Worm (Caenorhabditis elegans) whole organism, late embryonic: Measurements from ENCODE around the gene K12D12.5.

Experiments
- C38D4.7 ChIP-seq: fragments of 200-800 bp; sonication (Bioruptor generic); optimal IDR thresholded peaks from 2 replicates; lab custom pipeline; 2018; ENCODE audit warnings: mild to moderate bottlenecking, missing genetic modification characterization, moderate library complexity, missing compliant biosample characterization
- K09A11.1 ChIP-seq: sonication (generic microtip); optimal IDR thresholded peaks from 2 replicates; lab custom pipeline; 2017; ENCODE audit warnings: antibody characterized with exemption, mild to moderate bottlenecking, missing genetic modification characterization, missing compliant biosample characterization; ENCODE audit not compliant: insufficient read depth
- T23F11.4 ChIP-seq: fragments of 200-800 bp; sonication (Bioruptor generic); optimal IDR thresholded peaks from 2 replicates; lab custom pipeline; 2018; ENCODE audit warnings: mild to moderate bottlenecking, missing genetic modification characterization, missing compliant biosample characterization
- ceh-14 ChIP-seq: sonication (generic microtip); optimal IDR thresholded peaks from 2 replicates; lab custom pipeline; 2016; ENCODE audit warnings: missing genotype, missing genetic modification characterization, missing compliant biosample characterization
- ceh-19 ChIP-seq: fragments of 200-800 bp; sonication (Bioruptor generic); optimal IDR thresholded peaks from 2 replicates; lab custom pipeline; 2018; ENCODE audit warnings: mild to moderate bottlenecking, missing genetic modification characterization, missing compliant biosample characterization
- ceh-2 ChIP-seq: sonication (generic microtip); optimal IDR thresholded peaks from 2 replicates; lab custom pipeline; 2016; ENCODE audit warnings: missing genotype, missing genetic modification characterization, missing compliant biosample characterization
- ceh-30 ChIP-seq: fragments of 150-350 bp; optimal IDR thresholded peaks from 2 replicates; lab custom pipeline; 2014; ENCODE audit warnings: missing biosample characterization, missing genetic modification characterization
- ceh-31 ChIP-seq: sonication (generic microtip); optimal IDR thresholded peaks from 2 replicates; lab custom pipeline; 2016; ENCODE audit warnings: missing genetic modification characterization, missing compliant biosample characterization
- ceh-34 ChIP-seq: sonication (generic microtip); optimal IDR thresholded peaks from 2 replicates; lab custom pipeline; 2016; ENCODE audit warnings: mild to moderate bottlenecking, missing genetic modification characterization, missing compliant biosample characterization
- ceh-45 ChIP-seq: fragments of 200-800 bp; sonication (Bioruptor generic); IDR thresholded peaks from 2 replicates; pipeline ENCODE4 v1.3.6; 2022; ENCODE audit warnings: missing genetic modification reagents, missing genetic modification characterization, missing compliant biosample characterization
- ceh-6 ChIP-seq: fragments of 200-800 bp; sonication (Bioruptor generic); optimal IDR thresholded peaks from 2 replicates; lab custom pipeline; 2018; ENCODE audit warnings: mild to moderate bottlenecking, missing genetic modification characterization, missing compliant biosample characterization
- ceh-9 ChIP-seq: sonication (generic microtip); optimal IDR thresholded peaks from 2 replicates; lab custom pipeline; 2016; ENCODE audit warnings: mild to moderate bottlenecking, missing genetic modification characterization, inconsistent platforms, missing compliant biosample characterization
- dmd-4 ChIP-seq: sonication (generic microtip); optimal IDR thresholded peaks from 2 replicates; lab custom pipeline; 2016; ENCODE audit warnings: borderline replicate concordance, missing genetic modification characterization, missing compliant biosample characterization
- dve-1 ChIP-seq: sonication (generic microtip); optimal IDR thresholded peaks from 2 replicates; lab custom pipeline; 2017; ENCODE audit warnings: antibody characterized with exemption, mild to moderate bottlenecking, missing genetic modification characterization, missing compliant biosample characterization
- elt-2 ChIP-seq: sonication (generic microtip); optimal IDR thresholded peaks from 2 replicates; lab custom pipeline; 2016; ENCODE audit warnings: missing genetic modification reagents, missing genetic modification characterization, missing compliant biosample characterization
- fkh-10 ChIP-seq: fragments of 150-350 bp; optimal IDR thresholded peaks from 2 replicates; lab custom pipeline; 2014; ENCODE audit warnings: missing biosample characterization, missing genetic modification reagents, missing genetic modification characterization
- fkh-6 ChIP-seq: sonication (generic microtip); optimal IDR thresholded peaks from 2 replicates; lab custom pipeline; 2016; ENCODE audit warnings: missing genetic modification characterization, missing compliant biosample characterization
- gmeb-2 ChIP-seq: sonication (generic microtip); optimal IDR thresholded peaks from 2 replicates; lab custom pipeline; 2016; ENCODE audit warnings: missing genetic modification characterization, inconsistent platforms, missing compliant biosample characterization
- hlh-13 ChIP-seq: fragments of 200-800 bp; sonication (Bioruptor generic); optimal IDR thresholded peaks from 2 replicates; lab custom pipeline; 2018; ENCODE audit warnings: mild to moderate bottlenecking, missing genetic modification characterization, missing compliant biosample characterization
- hlh-15 ChIP-seq: sonication (generic microtip); optimal IDR thresholded peaks from 2 replicates; lab custom pipeline; 2016; ENCODE audit warnings: missing genetic modification characterization, missing compliant biosample characterization
- hlh-6 ChIP-seq: sonication (generic microtip); optimal IDR thresholded peaks from 2 replicates; lab custom pipeline; 2016; ENCODE audit warnings: missing genotype, missing genetic modification characterization, missing compliant biosample characterization
- lin-11 ChIP-seq: fragments of 200-800 bp; sonication (Bioruptor generic); optimal IDR thresholded peaks from 2 replicates; lab custom pipeline; 2018; ENCODE audit warnings: mild to moderate bottlenecking, missing genetic modification characterization, missing compliant biosample characterization
- madf-2 ChIP-seq: sonication (generic microtip); optimal IDR thresholded peaks from 2 replicates; lab custom pipeline; 2017; ENCODE audit warnings: missing genetic modification characterization, missing compliant biosample characterization
- mec-3 ChIP-seq: sonication (generic microtip); optimal IDR thresholded peaks from 2 replicates; lab custom pipeline; 2016; ENCODE audit warnings: borderline replicate concordance, missing genetic modification characterization, missing compliant biosample characterization
- nhr-232 ChIP-seq: sonication (generic microtip); optimal IDR thresholded peaks from 2 replicates; lab custom pipeline; 2016; ENCODE audit warnings: missing genetic modification characterization, missing compliant biosample characterization
- pag-3 ChIP-seq: sonication (generic microtip); optimal IDR thresholded peaks from 2 replicates; lab custom pipeline; 2016; ENCODE audit warnings: missing compliant biosample characterization, missing genetic modification characterization, borderline replicate concordance
- pat-9 ChIP-seq: fragments of 200-800 bp; sonication (Bioruptor generic); optimal IDR thresholded peaks from 2 replicates; lab custom pipeline; 2018; ENCODE audit warnings: mild to moderate bottlenecking, missing genetic modification characterization, moderate library complexity, missing compliant biosample characterization
- pha-2 ChIP-seq: sonication (generic microtip); optimal IDR thresholded peaks from 2 replicates; lab custom pipeline; 2017; ENCODE audit warnings: mild to moderate bottlenecking, missing genetic modification characterization, missing compliant biosample characterization
- pha-4 ChIP-seq: fragments of 150-350 bp; optimal IDR thresholded peaks from 2 replicates; lab custom pipeline; 2018; ENCODE audit warnings: missing biosample characterization, missing genetic modification reagents, missing genetic modification characterization
- pqm-1 ChIP-seq: sonication (generic microtip); optimal IDR thresholded peaks from 2 replicates; lab custom pipeline; 2016; ENCODE audit warnings: missing genetic modification characterization, missing compliant biosample characterization
- ref-2 ChIP-seq: sonication (generic microtip); optimal IDR thresholded peaks from 2 replicates; lab custom pipeline; 2016; ENCODE audit warnings: missing genetic modification characterization, missing compliant biosample characterization
- rnt-1 ChIP-seq: sonication (generic microtip); optimal IDR thresholded peaks from 2 replicates; lab custom pipeline; 2016; ENCODE audit warnings: missing genetic modification characterization, missing compliant biosample characterization
- sdc-2 ChIP-seq: sonication (generic microtip); optimal IDR thresholded peaks from 2 replicates; lab custom pipeline; 2016; ENCODE audit warnings: missing genotype, missing genetic modification characterization, missing compliant biosample characterization
- sox-2 ChIP-seq: fragments of 200-800 bp; sonication (Bioruptor generic); IDR thresholded peaks from 2 replicates; pipeline ENCODE4 v1.3.6; 2022; ENCODE audit warnings: missing genetic modification reagents, missing genetic modification characterization, missing compliant biosample characterization
- sox-4 ChIP-seq: sonication (generic microtip); optimal IDR thresholded peaks from 2 replicates; lab custom pipeline; 2017; ENCODE audit warnings: mild to moderate bottlenecking, missing genetic modification characterization, inconsistent platforms, missing compliant biosample characterization
- syd-9 ChIP-seq: sonication (generic microtip); optimal IDR thresholded peaks from 2 replicates; lab custom pipeline; 2016; ENCODE audit warnings: mild to moderate bottlenecking, missing genetic modification characterization, moderate library complexity, missing compliant biosample characterization
- unc-55 ChIP-seq: sonication (generic microtip); optimal IDR thresholded peaks from 2 replicates; lab custom pipeline; 2017; ENCODE audit warnings: missing biosample characterization, missing genetic modification reagents, missing genetic modification characterization
- zip-5 ChIP-seq: sonication (generic microtip); optimal IDR thresholded peaks from 2 replicates; lab custom pipeline; 2016; ENCODE audit warnings: missing genetic modification characterization, missing compliant biosample characterization
- ztf-16 ChIP-seq: sonication (generic microtip); optimal IDR thresholded peaks from 2 replicates; lab custom pipeline; 2017; ENCODE audit warnings: missing genetic modification characterization, missing compliant biosample characterization

Gene K12D12.5

DNA sequence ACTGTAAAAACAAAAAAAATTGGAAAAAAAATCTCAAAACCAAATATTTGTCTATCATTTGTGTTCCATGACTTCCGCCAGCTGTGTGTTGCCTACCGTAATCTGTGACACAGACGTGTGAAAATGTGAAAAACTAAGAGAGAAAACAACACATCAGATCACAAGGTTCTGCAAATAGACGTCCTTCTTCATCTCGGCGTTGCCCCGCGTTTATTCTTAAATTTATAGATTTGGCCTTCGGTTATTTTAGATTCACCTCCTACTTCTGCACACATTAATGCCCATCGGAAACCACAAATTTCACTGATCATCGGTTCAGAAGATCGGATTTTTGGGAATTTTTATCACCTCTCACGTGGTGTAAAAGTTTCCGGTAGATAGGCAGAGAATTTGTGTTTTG is 21.7 kb upstream of the K12D12.5 start:
- TF ChIP-seq ceh-6 (GFP tag; lab: Kevin White, UChicago): no peak
- TF ChIP-seq ceh-19 (GFP tag; lab: Kevin White, UChicago): no peak
- no peak for TF ChIP-seq nhr-232
- no peak for TF ChIP-seq lin-11 (tag; lab: Kevin White, UChicago)
- no peak for TF ChIP-seq ref-2 (tag; lab: Kevin White, UChicago)
- no peak for TF ChIP-seq sdc-2
- no peak for TF ChIP-seq unc-55
- TF ChIP-seq ceh-31 (tag; lab: Kevin White, UChicago): no peak
- no peak for TF ChIP-seq pat-9 (tag; lab: Kevin White, UChicago)
- TF ChIP-seq ceh-9 (tag; lab: Kevin White, UChicago): no peak
- no peak for TF ChIP-seq hlh-13 (GFP tag; lab: Kevin White, UChicago)
- TF ChIP-seq ztf-16: no peak
- TF ChIP-seq hlh-6 (tag; lab: Kevin White, UChicago): no peak
- no peak for TF ChIP-seq fkh-10 (GFP tag; lab: Kevin White, UChicago)
- TF ChIP-seq fkh-6 (tag; lab: Kevin White, UChicago): no peak
- TF ChIP-seq T23F11.4 (GFP tag; lab: Kevin White, UChicago): no peak
- no peak for TF ChIP-seq ceh-30 (tag; lab: Kevin White, UChicago)
- TF ChIP-seq rnt-1 (tag; lab: Kevin White, UChicago): no peak
- no peak for TF ChIP-seq pag-3 (tag; lab: Kevin White, UChicago)
- TF ChIP-seq C38D4.7: no peak

DNA sequence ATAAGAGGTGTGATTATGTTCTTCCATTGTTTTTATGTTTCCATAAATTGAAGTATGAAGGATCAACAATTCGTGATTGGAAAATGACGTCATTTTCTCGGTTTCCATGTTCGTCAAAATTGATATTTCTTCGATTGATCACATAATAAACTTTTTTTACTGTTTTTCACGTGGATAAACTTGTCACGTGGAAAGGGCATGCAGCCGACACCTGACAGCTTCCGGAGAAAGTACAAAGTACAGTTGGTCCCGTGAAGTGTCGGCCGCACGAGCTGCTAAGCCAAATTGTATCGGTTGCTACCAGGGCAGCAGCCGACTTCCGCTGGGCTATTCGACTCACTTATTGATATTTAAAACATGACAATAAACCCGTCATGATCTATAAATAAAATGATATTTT is 19.2 kb upstream of the K12D12.5 start:
- no peak for TF ChIP-seq gmeb-2 (tag; lab: Kevin White, UChicago)
- TF ChIP-seq syd-9 (tag; lab: Kevin White, UChicago): no peak
- TF ChIP-seq sox-2 (GFP tag; lab: Robert Waterston, UW): no peak
- TF ChIP-seq ceh-2 (tag; lab: Kevin White, UChicago): no peak
- no peak for TF ChIP-seq ceh-34 (tag; lab: Kevin White, UChicago)

DNA sequence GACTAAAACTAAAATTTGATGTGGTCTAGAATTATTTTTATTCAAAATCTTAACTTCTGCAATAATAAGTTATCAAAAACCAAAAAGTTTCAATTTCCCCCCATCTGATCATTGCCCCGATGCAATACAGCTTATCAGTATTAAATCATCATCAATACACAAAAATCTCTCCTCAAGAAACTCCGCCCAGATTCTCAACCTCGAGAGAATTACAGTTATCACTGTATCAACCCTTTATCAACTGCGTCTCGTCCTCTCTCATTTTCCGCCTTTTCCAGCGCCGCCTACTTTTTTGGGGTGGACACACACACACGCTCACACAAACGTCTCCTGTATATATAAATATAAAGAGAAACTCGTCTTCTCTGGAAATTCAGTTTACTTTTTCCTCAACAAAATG is 18.5 kb upstream of the K12D12.5 start, which contains the start of gene T27D12.1:
T27D12.1 (plus strand) TSS at position 301 of the 400 bp plus-strand sequence.
- no peak for TF ChIP-seq dve-1
- TF ChIP-seq hlh-6 (tag; lab: Kevin White, UChicago): no peak
- TF ChIP-seq ceh-6 (GFP tag; lab: Kevin White, UChicago): no peak
- no peak for TF ChIP-seq mec-3 (tag; lab: Kevin White, UChicago)
- no peak for TF ChIP-seq elt-2 (tag; lab: Kevin White, UChicago)
- no peak for TF ChIP-seq T23F11.4 (GFP tag; lab: Kevin White, UChicago)
- TF ChIP-seq madf-2 (tag; lab: Kevin White, UChicago): no peak
- TF ChIP-seq pha-4 (tag; lab: Kevin White, UChicago): no peak
- TF ChIP-seq fkh-10 (GFP tag; lab: Kevin White, UChicago): no peak
- no peak for TF ChIP-seq hlh-13 (GFP tag; lab: Kevin White, UChicago)
- TF ChIP-seq hlh-15: no peak
- TF ChIP-seq pqm-1 (tag; lab: Kevin White, UChicago): no peak
- no peak for TF ChIP-seq ceh-14 (tag; lab: Kevin White, UChicago)
- TF ChIP-seq, all 69 proteins: peak for 0

DNA sequence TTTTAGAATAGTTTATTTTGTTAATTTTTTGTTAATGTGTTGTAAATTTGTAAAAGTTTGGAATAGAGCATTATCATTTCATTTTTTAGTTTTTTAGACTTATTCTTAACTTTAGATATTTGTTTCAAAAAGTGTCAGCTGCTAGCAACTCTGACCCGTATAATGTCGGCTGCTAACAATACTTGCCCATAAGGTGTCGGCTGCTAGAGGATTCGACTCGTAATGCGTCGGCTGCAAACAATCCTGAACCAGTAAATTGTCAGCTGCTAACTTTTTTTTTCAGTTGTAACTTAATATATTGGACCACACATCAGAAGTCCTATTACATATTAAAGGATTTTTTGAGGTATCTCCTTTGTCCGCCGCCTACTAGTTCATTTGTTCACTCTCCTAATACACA is 18.1 kb upstream of the K12D12.5 start:
- TF ChIP-seq dmd-4: no peak
- TF ChIP-seq C38D4.7: no peak
- TF ChIP-seq mec-3 (tag; lab: Kevin White, UChicago): no peak
- no peak for TF ChIP-seq ceh-45 (GFP tag; lab: Robert Waterston, UW)
- TF ChIP-seq pha-2 (tag; lab: Kevin White, UChicago): no peak
- no peak for TF ChIP-seq zip-5 (tag; lab: Kevin White, UChicago)
- TF ChIP-seq sox-4 (tag; lab: Kevin White, UChicago): no peak
- TF ChIP-seq pqm-1 (tag; lab: Kevin White, UChicago): no peak
- TF ChIP-seq dve-1: no peak
- TF ChIP-seq K09A11.1: no peak
